Fruit fly (Drosophila melanogaster): ENCODE data around the gene noc.

noc gene

dm6 chr2L:14474987-14475386, 15.7 kb upstream of the noc start (continued):
- TF ChIP-seq C15 (GFP tag; IDR thresholded peaks at IDR 0.05) (no peak), Dip3 (GFP tag; optimal IDR thresholded peaks at IDR 0.05) (no peak), trh (GFP tag; optimal IDR thresholded peaks at IDR 0.05) (no peak), gem (tag; optimal IDR thresholded peaks at IDR 0.05) (peak; percentile 85), dm (GFP tag; optimal IDR thresholded peaks at IDR 0.05) (no peak), Oli (tag; optimal IDR thresholded peaks at IDR 0.05) (peak; percentile 78), CG10979 (tag; optimal IDR thresholded peaks at IDR 0.05) (peak; percentile 55), tx (GFP tag; optimal IDR thresholded peaks at IDR 0.05) (no peak), Atf3 (GFP tag; optimal IDR thresholded peaks at IDR 0.05) (no peak), hb (GFP tag; IDR thresholded peaks at IDR 0.05; ENCODE audit: partially characterized antibody) (no peak), Max (GFP tag; optimal IDR thresholded peaks at IDR 0.05) (no peak), Dfd (GFP tag; optimal IDR thresholded peaks at IDR 0.05) (no peak), CHES-1-like (GFP tag; optimal IDR thresholded peaks at IDR 0.05) (peak; percentile 7), CG2202 (tag; optimal IDR thresholded peaks at IDR 0.05) (peak; percentile 47), CG31388 (GFP tag; optimal IDR thresholded peaks at IDR 0.05) (no peak), CG17186 (GFP tag; optimal IDR thresholded peaks at IDR 0.05) (no peak), repo (GFP tag; optimal IDR thresholded peaks at IDR 0.05) (no peak), CG14441 (GFP tag; IDR thresholded peaks at IDR 0.05) (peak; percentile 50), CG7987 (GFP tag; optimal IDR thresholded peaks at IDR 0.05) (no peak), wek (GFP tag; optimal IDR thresholded peaks at IDR 0.05) (no peak), cg (GFP tag; optimal IDR thresholded peaks at IDR 0.05) (no peak), CG10209 (GFP tag; optimal IDR thresholded peaks at IDR 0.05) (peak; percentile 40), CG12769 (tag; optimal IDR thresholded peaks at IDR 0.05) (no peak), CG2712 (tag; optimal IDR thresholded peaks at IDR 0.05) (peak; percentile 83), da (GFP tag; optimal IDR thresholded peaks at IDR 0.05) (no peak), ftz-f1 (GFP tag; optimal IDR thresholded peaks at IDR 0.05) (no peak), NK7.1 (GFP tag; optimal IDR thresholded peaks at IDR 0.05) (no peak), BEAF-32 (GFP tag; optimal IDR thresholded peaks at IDR 0.05) (no peak), CG18476 (GFP tag; optimal IDR thresholded peaks at IDR 0.05) (no peak), Aef1 (GFP tag; IDR thresholded peaks at IDR 0.05) (no peak), ci (GFP tag; IDR thresholded peaks at IDR 0.05) (no peak), bowl (GFP tag; IDR thresholded peaks at IDR 0.05) (no peak), dati (GFP tag; IDR thresholded peaks at IDR 0.05) (0 out of 2 replicates have a peak, but pooled peaks have one; percentile 6), corto (GFP tag; optimal IDR thresholded peaks at IDR 0.05) (no peak), CG42726 (GFP tag; IDR thresholded peaks at IDR 0.05; ENCODE audit: partially characterized antibody) (no peak), fru (optimal IDR thresholded peaks at IDR 0.05) (no peak), CG7928 (GFP tag; optimal IDR thresholded peaks at IDR 0.05) (no peak), Blimp-1 (GFP tag; optimal IDR thresholded peaks at IDR 0.05) (peak; percentile 76), gt (GFP tag; IDR thresholded peaks at IDR 0.05) (no peak), CG14860 (GFP tag; IDR thresholded peaks at IDR 0.05; ENCODE audit: partially characterized antibody) (no peak), CG6175 (GFP tag; IDR thresholded peaks at IDR 0.05) (no peak), toy (GFP tag; IDR thresholded peaks at IDR 0.05) (no peak), gcm (GFP tag; optimal IDR thresholded peaks at IDR 0.05) (peak; percentile 82), Gug (GFP tag; IDR thresholded peaks at IDR 0.05) (no peak), seq (GFP tag; IDR thresholded peaks at IDR 0.05) (no peak), scrt (GFP tag; optimal IDR thresholded peaks at IDR 0.05) (peak; percentile 40), Scr (GFP tag; IDR thresholded peaks at IDR 0.05; ENCODE audit: partially characterized antibody) (no peak), Dbx (GFP tag; IDR thresholded peaks at IDR 0.05) (no peak), CG13424 (tag; optimal IDR thresholded peaks at IDR 0.05) (peak; percentile 81), ro (GFP tag; IDR thresholded peaks at IDR 0.05) (no peak), Hr51 (GFP tag; optimal IDR thresholded peaks at IDR 0.05) (peak in 1 of 2 experiments; percentile 65), dysf (GFP tag; IDR thresholded peaks at IDR 0.05) (peak; percentile 48; the same call in 2 of the 3 replicates)

Data from whole organism, embryonic.